Fruit fly (Drosophila melanogaster) whole organism, embryonic: ENCODE results near the gene CG13829.
A peak's percentile ranks its signal among the peaks of the same experiment; 100 is the strongest.

Experiments
- CG1024 ChIP-seq: fragments of 200-800 bp; sonication (Bioruptor generic); IDR thresholded peaks from 2 replicates; pipeline ENCODE4 v1.3.6; 2022; ENCODE audit warnings: missing biosample characterization, missing genetic modification characterization
- CG10543 ChIP-seq: fragments of 200-800 bp; sonication (Bioruptor generic); optimal IDR thresholded peaks from 3 replicates; lab custom pipeline; 2017; ENCODE audit warnings: missing biosample characterization, mild to moderate bottlenecking, missing genetic modification characterization, moderate library complexity
- CG11504 ChIP-seq: fragments of 200-800 bp; sonication (Bioruptor generic); optimal IDR thresholded peaks from 3 replicates; lab custom pipeline; 2019; ENCODE audit warnings: missing biosample characterization, mild to moderate bottlenecking, missing genetic modification characterization, moderate library complexity
- CG11696 ChIP-seq: fragments of 200-800 bp; sonication (Bioruptor generic); IDR thresholded peaks from 2 replicates; pipeline ENCODE4 v1.3.6; 2022; ENCODE audit warnings: missing biosample characterization, missing genetic modification characterization
- CG11723 ChIP-seq: fragments of 200-800 bp; sonication (Bioruptor generic); optimal IDR thresholded peaks from 2 replicates; lab custom pipeline; 2017; ENCODE audit warnings: missing biosample characterization, mild to moderate bottlenecking, missing genetic modification characterization
- CG12155 ChIP-seq: fragments of 200-800 bp; sonication (Bioruptor generic); optimal IDR thresholded peaks from 3 replicates; lab custom pipeline; 2016; ENCODE audit warnings: missing biosample characterization, missing genetic modification characterization
- CG1233 ChIP-seq: fragments of 200-800 bp; sonication (Bioruptor generic); optimal IDR thresholded peaks from 4 replicates; lab custom pipeline; 2018; ENCODE audit warnings: missing biosample characterization, mild to moderate bottlenecking, missing genetic modification characterization
- CG14860 ChIP-seq: fragments of 200-800 bp; sonication (Bioruptor generic); IDR thresholded peaks from 3 replicates; pipeline ENCODE4 v1.3.6; 2022; ENCODE audit warnings: missing biosample characterization, missing genetic modification characterization; ENCODE audit not compliant: partially characterized antibody
- CG15269 ChIP-seq: fragments of 200-800 bp; sonication (Bioruptor generic); optimal IDR thresholded peaks from 2 replicates; lab custom pipeline; 2018; ENCODE audit warnings: missing biosample characterization, mild to moderate bottlenecking, missing genetic modification characterization, moderate library complexity
- CG16815 ChIP-seq: fragments of 200-800 bp; sonication (Bioruptor generic); optimal IDR thresholded peaks from 3 replicates; lab custom pipeline; 2017; ENCODE audit warnings: missing biosample characterization, mild to moderate bottlenecking, missing genetic modification characterization
- CG16863 ChIP-seq: fragments of 200-800 bp; sonication (Bioruptor generic); optimal IDR thresholded peaks from 3 replicates; lab custom pipeline; 2016; ENCODE audit warnings: missing biosample characterization, missing genetic modification characterization
- CG17568 ChIP-seq: fragments of 200-800 bp; sonication (Bioruptor generic); optimal IDR thresholded peaks from 2 replicates; lab custom pipeline; 2018; ENCODE audit warnings: missing biosample characterization, mild to moderate bottlenecking, missing genetic modification characterization, moderate library complexity
- CG18619 ChIP-seq: fragments of 200-800 bp; sonication (Bioruptor generic); optimal IDR thresholded peaks from 3 replicates; lab custom pipeline; 2017; ENCODE audit warnings: missing biosample characterization, mild to moderate bottlenecking, missing genetic modification characterization
- CG3163 ChIP-seq: fragments of 200-800 bp; sonication (Bioruptor generic); optimal IDR thresholded peaks from 3 replicates; lab custom pipeline; 2016; ENCODE audit warnings: missing biosample characterization, missing genetic modification characterization
- CG33213 ChIP-seq: fragments of 200-800 bp; sonication (Bioruptor generic); optimal IDR thresholded peaks from 3 replicates; lab custom pipeline; 2016; ENCODE audit warnings: missing biosample characterization, missing genetic modification characterization
- CG3838 ChIP-seq: fragments of 200-800 bp; sonication (Bioruptor generic); optimal IDR thresholded peaks from 3 replicates; lab custom pipeline; 2016; ENCODE audit warnings: missing biosample characterization, missing genetic modification characterization
- CG3995 ChIP-seq: fragments of 200-800 bp; sonication (Bioruptor generic); optimal IDR thresholded peaks from 3 replicates; lab custom pipeline; 2016; ENCODE audit warnings: missing biosample characterization, missing genetic modification characterization
- CG42726 ChIP-seq: fragments of 200-800 bp; sonication (Bioruptor generic); IDR thresholded peaks from 2 replicates; pipeline ENCODE4 v1.3.6; 2022; ENCODE audit warnings: missing biosample characterization, missing genetic modification characterization; ENCODE audit not compliant: partially characterized antibody
- CG43689 ChIP-seq: fragments of 200-800 bp; sonication (Bioruptor generic); IDR thresholded peaks from 2 replicates; pipeline ENCODE4 v1.3.6; 2022; ENCODE audit warnings: missing biosample characterization, missing genetic modification characterization
- CG4730 ChIP-seq: fragments of 200-800 bp; sonication (Bioruptor generic); IDR thresholded peaks from 2 replicates; pipeline ENCODE4 v1.3.6; 2022; ENCODE audit warnings: missing biosample characterization, missing genetic modification characterization
- CG5245 ChIP-seq: fragments of 200-800 bp; sonication (Bioruptor generic); optimal IDR thresholded peaks from 3 replicates; lab custom pipeline; 2016; ENCODE audit warnings: missing biosample characterization, missing genetic modification characterization
- CoRest ChIP-seq: fragments of 200-800 bp; sonication (Bioruptor generic); optimal IDR thresholded peaks from 3 replicates; lab custom pipeline; 2018; ENCODE audit warnings: missing biosample characterization, mild to moderate bottlenecking, missing genetic modification characterization, moderate library complexity
- D19B ChIP-seq: fragments of 200-800 bp; sonication (Bioruptor generic); optimal IDR thresholded peaks from 2 replicates; lab custom pipeline; 2017; ENCODE audit warnings: missing biosample characterization, mild to moderate bottlenecking, missing genetic modification characterization
- E2f1 ChIP-seq: fragments of 200-800 bp; sonication (Bioruptor generic); IDR thresholded peaks from 2 replicates; pipeline ENCODE4 v1.3.6; 2022; ENCODE audit warnings: missing biosample characterization, missing genetic modification characterization
- Ets65A ChIP-seq: fragments of 200-800 bp; sonication (Bioruptor generic); peaks from one replicate; lab custom pipeline; 2016; ENCODE audit warnings: missing biosample characterization, missing genetic modification characterization
- Gsc ChIP-seq: fragments of 200-800 bp; sonication (Bioruptor generic); IDR thresholded peaks from 2 replicates; pipeline ENCODE4 v1.3.6; 2022; ENCODE audit warnings: missing biosample characterization, missing genetic modification characterization
- Lpt ChIP-seq: fragments of >200 bp; optimal IDR thresholded peaks from 2 replicates; lab custom pipeline; 2018; ENCODE audit warnings: missing biosample characterization, missing genetic modification characterization
- Max ChIP-seq: fragments of 200-800 bp; sonication (Bioruptor generic); optimal IDR thresholded peaks from 2 replicates; lab custom pipeline; 2016; ENCODE audit warnings: missing biosample characterization, mild to moderate bottlenecking, missing genetic modification characterization
- Xbp1 ChIP-seq: fragments of 200-800 bp; sonication (Bioruptor generic); optimal IDR thresholded peaks from 3 replicates; lab custom pipeline; 2016; ENCODE audit warnings: missing biosample characterization, mild to moderate bottlenecking, missing genetic modification characterization
- al ChIP-seq: fragments of 200-800 bp; sonication (Bioruptor generic); IDR thresholded peaks from 2 replicates; pipeline ENCODE4 v1.3.6; 2022; ENCODE audit warnings: missing biosample characterization, missing genetic modification characterization
- bab2 ChIP-seq: fragments of 200-800 bp; sonication (Bioruptor generic); optimal IDR thresholded peaks from 2 replicates; lab custom pipeline; 2016; ENCODE audit warnings: missing biosample characterization, missing genetic modification characterization
- chm ChIP-seq: fragments of 200-800 bp; sonication (Bioruptor generic); IDR thresholded peaks from 2 replicates; pipeline ENCODE4 v1.3.6; 2022; ENCODE audit warnings: missing biosample characterization, missing genetic modification characterization
- dimm ChIP-seq: fragments of 200-800 bp; sonication (Bioruptor generic); IDR thresholded peaks from 2 replicates; pipeline ENCODE4 v1.3.6; 2022; ENCODE audit warnings: missing biosample characterization, missing genetic modification characterization
- emc ChIP-seq: fragments of 200-800 bp; sonication (Bioruptor generic); optimal IDR thresholded peaks from 2 replicates; lab custom pipeline; 2016; ENCODE audit warnings: missing biosample characterization, missing genetic modification characterization
- eyg ChIP-seq: fragments of 200-800 bp; sonication (Bioruptor generic); optimal IDR thresholded peaks from 3 replicates; lab custom pipeline; 2016; ENCODE audit warnings: missing biosample characterization, missing genetic modification characterization
- fd96Cb ChIP-seq: fragments of 200-800 bp; sonication (Bioruptor generic); optimal IDR thresholded peaks from 2 replicates; lab custom pipeline; 2018; ENCODE audit warnings: missing biosample characterization, mild to moderate bottlenecking, missing genetic modification characterization, moderate library complexity
- gsb ChIP-seq: fragments of 200-800 bp; sonication (Bioruptor generic); IDR thresholded peaks from 2 replicates; pipeline ENCODE4 v1.3.6; 2022; ENCODE audit warnings: missing biosample characterization, missing genetic modification characterization
- ind ChIP-seq: fragments of 200-800 bp; sonication (Bioruptor generic); optimal IDR thresholded peaks from 3 replicates; lab custom pipeline; 2016; ENCODE audit warnings: missing biosample characterization, missing genetic modification characterization
- kah ChIP-seq: fragments of 200-800 bp; sonication (Bioruptor generic); optimal IDR thresholded peaks from 2 replicates; lab custom pipeline; 2018; ENCODE audit warnings: missing biosample characterization, mild to moderate bottlenecking, missing genetic modification characterization
- knrl ChIP-seq: fragments of 200-800 bp; sonication (Bioruptor generic); IDR thresholded peaks from 3 replicates; pipeline ENCODE4 v1.3.6; 2022; ENCODE audit warnings: missing biosample characterization, missing genetic modification characterization; ENCODE audit not compliant: partially characterized antibody
- mld ChIP-seq: fragments of 200-800 bp; sonication (Bioruptor generic); IDR thresholded peaks from 3 replicates; pipeline ENCODE4 v1.3.6; 2022; ENCODE audit warnings: missing biosample characterization, missing genetic modification characterization; ENCODE audit not compliant: partially characterized antibody
- nerfin-2 ChIP-seq: fragments of 200-800 bp; sonication (Bioruptor generic); IDR thresholded peaks from 2 replicates; pipeline ENCODE4 v1.3.6; 2022; ENCODE audit warnings: missing biosample characterization, missing genetic modification characterization; ENCODE audit not compliant: partially characterized antibody
- run ChIP-seq: fragments of 200-800 bp; sonication (Bioruptor generic); optimal IDR thresholded peaks from 3 replicates; lab custom pipeline; 2018; ENCODE audit warnings: missing biosample characterization, mild to moderate bottlenecking, missing genetic modification characterization
- sna ChIP-seq: fragments of 200-800 bp; sonication (Bioruptor generic); IDR thresholded peaks from 2 replicates; pipeline ENCODE4 v1.3.6; 2022; ENCODE audit warnings: missing biosample characterization, missing genetic modification characterization; ENCODE audit not compliant: partially characterized antibody
- ssp ChIP-seq: fragments of 200-800 bp; sonication (Bioruptor generic); IDR thresholded peaks from 2 replicates; pipeline ENCODE4 v1.3.6; 2022; ENCODE audit warnings: missing biosample characterization, missing genetic modification characterization
- tll ChIP-seq, 2 experiments: fragments of 200-800 bp in 1 of 2; fragments of >200 bp in 1 of 2; sonication (Bioruptor generic) in 1 of 2; optimal IDR thresholded peaks; 2 replicates each; lab custom pipeline; 2017 to 2019; ENCODE audit warnings: missing biosample characterization in 2 of 2, missing genetic modification characterization in 2 of 2, mild to moderate bottlenecking in 1 of 2, moderate library complexity in 1 of 2
- trem ChIP-seq: fragments of 200-800 bp; optimal IDR thresholded peaks from 3 replicates; lab custom pipeline; 2019; ENCODE audit warnings: missing biosample characterization, mild to moderate bottlenecking, missing genetic modification characterization, moderate library complexity
- twi ChIP-seq: fragments of 200-800 bp; optimal IDR thresholded peaks from 2 replicates; lab custom pipeline; 2019; ENCODE audit warnings: missing biosample characterization, mild to moderate bottlenecking, missing genetic modification characterization, moderate library complexity

The CG13829 gene

DNA sequence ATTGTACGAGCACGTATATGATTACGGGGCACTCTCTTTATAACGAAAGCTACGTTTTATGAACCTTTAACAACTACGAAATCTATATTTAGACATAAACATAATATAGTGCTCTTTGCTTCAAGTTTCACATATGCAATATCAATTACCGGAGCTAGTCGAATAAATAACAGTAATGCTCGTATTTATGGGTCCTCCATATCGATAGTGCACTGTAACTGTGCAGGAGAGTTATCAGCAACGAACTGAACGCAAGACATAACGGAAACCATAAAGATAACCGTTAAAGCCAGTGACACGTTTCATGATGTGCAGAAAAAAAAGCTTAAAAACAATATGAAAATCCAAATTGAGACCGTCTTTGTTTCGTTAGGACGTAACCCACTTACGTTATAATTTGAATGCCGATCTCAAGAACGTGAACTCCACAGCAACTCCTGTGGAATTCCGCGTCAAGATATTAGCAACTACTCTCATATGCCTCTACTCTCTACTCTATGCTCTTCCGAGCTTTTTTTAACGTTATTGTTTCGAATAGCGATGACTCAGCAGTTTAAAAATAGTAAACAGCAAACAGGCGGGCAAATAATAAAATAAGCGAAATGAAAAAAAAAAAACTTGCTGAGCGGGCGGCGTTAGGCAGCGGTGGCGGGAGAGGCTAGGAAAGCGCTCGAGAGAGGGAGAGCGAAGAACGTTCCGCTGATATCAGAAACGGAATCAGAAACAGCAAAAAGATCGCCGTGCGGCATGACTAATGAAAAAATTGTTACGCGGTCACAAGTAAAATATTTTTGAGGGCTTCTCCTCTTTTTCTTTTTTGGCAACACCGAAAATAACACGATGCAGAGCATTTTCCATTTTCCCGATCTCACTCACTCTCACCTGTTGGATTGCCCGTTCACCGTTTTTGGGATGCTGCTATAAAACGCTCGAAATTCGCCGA is 29.1 kb upstream of the CG13829 start (continued):
- TF ChIP-seq CoRest (tag; lab: Kevin White, UChicago) (peak; percentile 81), Ets65A (peak; percentile 94), tll (GFP tag; optimal IDR thresholded peaks at IDR 0.05; lab: Kevin White, UChicago) (no peak), CG11504 (tag; lab: Kevin White, UChicago) (peak; percentile 84), ind (peak; percentile 80), CG10543 (GFP tag; lab: Kevin White, UChicago) (no peak), emc (GFP tag; lab: Kevin White, UChicago) (peak; percentile 49), CG1233 (GFP tag; lab: Kevin White, UChicago) (peak; percentile 60), CG33213 (GFP tag; lab: Kevin White, UChicago) (peak; percentile 65), Xbp1 (GFP tag; lab: Kevin White, UChicago) (peak; percentile 79), Max (GFP tag; lab: Kevin White, UChicago) (peak; percentile 44), CG16815 (GFP tag; lab: Kevin White, UChicago) (peak; percentile 39), CG12155 (GFP tag; lab: Kevin White, UChicago) (peak; percentile 58), CG3995 (peak; percentile 38), kah (peak; percentile 7), CG14860 (GFP tag; lab: Robert Waterston, UW) (no peak), mld (GFP tag; lab: Robert Waterston, UW) (no peak), bab2 (GFP tag; lab: Kevin White, UChicago) (peak; percentile 70), fd96Cb (tag; lab: Kevin White, UChicago) (peak; percentile 68), E2f1 (GFP tag; lab: Robert Waterston, UW) (peak; percentile 71), CG43689 (GFP tag; lab: Robert Waterston, UW) (0 out of 2 replicates have a peak, but pooled peaks have one; percentile 36), CG15269 (tag; lab: Kevin White, UChicago) (peak; percentile 87), CG5245 (peak; percentile 61), CG1024 (GFP tag; lab: Robert Waterston, UW) (0 out of 2 replicates have a peak, but pooled peaks have one; percentile 27), trem (tag; lab: Kevin White, UChicago) (peak; percentile 42), sna (GFP tag; lab: Robert Waterston, UW) (no peak), run (tag; lab: Kevin White, UChicago) (peak; percentile 59), ssp (GFP tag; lab: Robert Waterston, UW) (peak; percentile 53), Gsc (GFP tag; lab: Robert Waterston, UW) (no peak), CG16863 (peak; percentile 66), CG18619 (GFP tag; lab: Kevin White, UChicago) (peak; percentile 59), knrl (GFP tag; lab: Robert Waterston, UW) (no peak), Lpt (GFP tag; lab: Kevin White, UChicago) (no peak), gsb (GFP tag; lab: Robert Waterston, UW) (peak; percentile 40; the same call in 1 of the 2 replicates), CG11723 (GFP tag; lab: Kevin White, UChicago) (peak; percentile 30), D19B (GFP tag; lab: Kevin White, UChicago) (peak; percentile 57), al (GFP tag; lab: Robert Waterston, UW) (peak; percentile 59; the same call in 1 of the 2 replicates), eyg (GFP tag; lab: Kevin White, UChicago) (no peak), CG4730 (GFP tag; lab: Robert Waterston, UW) (no peak), nerfin-2 (no peak), CG17568 (GFP tag; lab: Kevin White, UChicago) (peak; percentile 66), CG3838 (peak; percentile 26), dimm (no peak), CG3163 (GFP tag; lab: Kevin White, UChicago) (peak; percentile 19), twi (tag; lab: Kevin White, UChicago) (peak; percentile 41), chm (peak; percentile 58; the same call in 1 of the 2 replicates), CG11696 (peak; percentile 37; the same call in 1 of the 2 replicates), CG42726 (GFP tag; lab: Robert Waterston, UW) (no peak)
